Worm (Caenorhabditis elegans) whole organism, young adult: ENCODE data around the gene smc-5.

Experiments
- B0035.1 ChIP-seq: sonication (generic microtip); optimal IDR thresholded peaks from 2 replicates; lab custom pipeline; 2016; ENCODE audit warnings: missing genetic modification characterization, mild to moderate bottlenecking, missing compliant biosample characterization, missing genotype, missing genetic modification reagents
- D2030.7 ChIP-seq: fragments of 200-800 bp; sonication (Bioruptor generic); IDR thresholded peaks from 2 replicates; pipeline ENCODE4 v1.3.6; 2022; ENCODE audit warnings: missing genetic modification reagents, missing genetic modification characterization, missing compliant biosample characterization
- F10E7.11 ChIP-seq: sonication (generic microtip); optimal IDR thresholded peaks from 2 replicates; lab custom pipeline; 2017; ENCODE audit warnings: mild to moderate bottlenecking, missing genetic modification characterization, moderate library complexity, missing compliant biosample characterization
- F55B11.4 ChIP-seq: sonication (generic microtip); optimal IDR thresholded peaks from 2 replicates; lab custom pipeline; 2016; ENCODE audit warnings: missing compliant biosample characterization, missing genetic modification characterization, borderline replicate concordance; ENCODE audit not compliant: insufficient read depth
- F57A8.1 ChIP-seq: fragments of 200-800 bp; sonication (Bioruptor generic); optimal IDR thresholded peaks from 2 replicates; lab custom pipeline; 2018; ENCODE audit warnings: mild to moderate bottlenecking, missing genetic modification characterization, moderate library complexity, missing compliant biosample characterization
- T26A5.8 ChIP-seq: sonication (generic microtip); optimal IDR thresholded peaks from 2 replicates; lab custom pipeline; 2016; ENCODE audit warnings: missing genetic modification characterization, missing compliant biosample characterization
- Y67H2A.10 ChIP-seq: fragments of 200-800 bp; sonication (Bioruptor generic); conservative IDR thresholded peaks from 2 replicates; pipeline ENCODE4 v1.3.6; 2022; ENCODE audit warnings: missing genetic modification reagents, missing genetic modification characterization, missing compliant biosample characterization
- ZK185.1 ChIP-seq: sonication (generic microtip); optimal IDR thresholded peaks from 2 replicates; lab custom pipeline; 2016; ENCODE audit warnings: mild to moderate bottlenecking, missing genetic modification characterization, missing compliant biosample characterization; ENCODE audit not compliant: poor library complexity, severe bottlenecking
- attf-5 ChIP-seq: fragments of 200-800 bp; sonication (Bioruptor generic); optimal IDR thresholded peaks from 2 replicates; lab custom pipeline; 2018; ENCODE audit warnings: mild to moderate bottlenecking, missing genetic modification characterization, missing compliant biosample characterization
- bed-1 ChIP-seq: fragments of 200-800 bp; sonication (Bioruptor generic); IDR thresholded peaks from 2 replicates; pipeline ENCODE4 v1.3.6; 2022; ENCODE audit warnings: missing genetic modification reagents, missing genetic modification characterization, missing compliant biosample characterization
- cebp-1 ChIP-seq, 2 experiments: fragments of 200-800 bp in 1 of 2; sonication (Bioruptor generic) in 1 of 2; sonication (generic microtip) in 1 of 2; IDR thresholded peaks in 1 of 2; optimal IDR thresholded peaks in 1 of 2; 2 replicates each; pipeline versions ENCODE4 v1.3.6 to Lab custom; 2017 to 2022; ENCODE audit warnings: missing compliant biosample characterization in 2 of 2, missing genetic modification characterization in 2 of 2, mild to moderate bottlenecking in 1 of 2, missing genetic modification reagents in 1 of 2, moderate library complexity in 1 of 2
- ceh-27 ChIP-seq: fragments of 200-800 bp; sonication (Bioruptor generic); optimal IDR thresholded peaks from 2 replicates; lab custom pipeline; 2018; ENCODE audit warnings: mild to moderate bottlenecking, missing genetic modification characterization, moderate library complexity, missing compliant biosample characterization
- chd-7 ChIP-seq: sonication (generic microtip); optimal IDR thresholded peaks from 2 replicates; lab custom pipeline; 2016; ENCODE audit warnings: mild to moderate bottlenecking, missing genetic modification characterization, moderate library complexity, missing compliant biosample characterization
- die-1 ChIP-seq: sonication (generic microtip); optimal IDR thresholded peaks from 2 replicates; lab custom pipeline; 2016; ENCODE audit warnings: missing genotype, mild to moderate bottlenecking, missing genetic modification characterization, missing compliant biosample characterization
- dox-1 ChIP-seq: fragments of 200-800 bp; sonication (Bioruptor generic); IDR thresholded peaks from 2 replicates; pipeline ENCODE4 v1.3.6; 2022; ENCODE audit warnings: missing genetic modification reagents, missing genetic modification characterization, missing compliant biosample characterization
- efl-1 ChIP-seq: fragments of 150-350 bp; optimal IDR thresholded peaks from 2 replicates; lab custom pipeline; 2014; ENCODE audit warnings: missing biosample characterization, missing genetic modification reagents, missing genetic modification characterization
- ekl-4 ChIP-seq: fragments of 200-800 bp; sonication (Bioruptor generic); IDR thresholded peaks from 2 replicates; pipeline ENCODE4 v1.3.6; 2022; ENCODE audit warnings: missing genetic modification reagents, missing genetic modification characterization, missing compliant biosample characterization
- him-1 ChIP-seq: sonication (generic microtip); optimal IDR thresholded peaks from 2 replicates; lab custom pipeline; 2016; ENCODE audit warnings: missing genotype, missing genetic modification reagents, missing genetic modification characterization, missing compliant biosample characterization
- hlh-26 ChIP-seq: fragments of 200-800 bp; sonication (Bioruptor generic); conservative IDR thresholded peaks from 2 replicates; pipeline ENCODE4 v1.3.6; 2022; ENCODE audit warnings: missing genetic modification reagents, missing genetic modification characterization, missing compliant biosample characterization
- hmg-1.2 ChIP-seq: fragments of 200-800 bp; sonication (Bioruptor generic); IDR thresholded peaks from 2 replicates; pipeline ENCODE4 v1.3.6; 2022; ENCODE audit warnings: missing genetic modification reagents, missing genetic modification characterization, missing compliant biosample characterization
- hmg-20 ChIP-seq: fragments of 200-800 bp; sonication (Bioruptor generic); IDR thresholded peaks from 2 replicates; pipeline ENCODE4 v1.3.6; 2022; ENCODE audit warnings: missing genetic modification reagents, missing genetic modification characterization, missing compliant biosample characterization
- lag-1 ChIP-seq: fragments of 200-800 bp; sonication (Bioruptor generic); IDR thresholded peaks from 2 replicates; pipeline ENCODE4 v1.3.6; 2022; ENCODE audit warnings: missing genetic modification reagents, missing genetic modification characterization, missing compliant biosample characterization
- lin-26 ChIP-seq: fragments of 200-800 bp; sonication (Bioruptor generic); IDR thresholded peaks from 2 replicates; pipeline ENCODE4 v1.3.6; 2022; ENCODE audit warnings: missing genetic modification reagents, missing genetic modification characterization, missing compliant biosample characterization
- lin-40 ChIP-seq: sonication (generic microtip); optimal IDR thresholded peaks from 2 replicates; lab custom pipeline; 2016; ENCODE audit warnings: missing genetic modification characterization, mild to moderate bottlenecking, missing compliant biosample characterization, missing genotype, missing genetic modification reagents
- lin-54 ChIP-seq: fragments of 200-800 bp; sonication (Bioruptor generic); optimal IDR thresholded peaks from 2 replicates; lab custom pipeline; 2018; ENCODE audit warnings: mild to moderate bottlenecking, missing genetic modification characterization, missing compliant biosample characterization
- lsl-1 ChIP-seq: fragments of 200-800 bp; sonication (Bioruptor generic); optimal IDR thresholded peaks from 2 replicates; lab custom pipeline; 2018; ENCODE audit warnings: mild to moderate bottlenecking, missing genetic modification characterization, moderate library complexity, missing compliant biosample characterization
- madf-10 ChIP-seq: sonication (generic microtip); optimal IDR thresholded peaks from 2 replicates; lab custom pipeline; 2016; ENCODE audit warnings: mild to moderate bottlenecking, missing genetic modification characterization, missing compliant biosample characterization
- mcd-1 ChIP-seq: fragments of 200-800 bp; sonication (Bioruptor generic); IDR thresholded peaks from 2 replicates; pipeline ENCODE4 v1.3.6; 2022; ENCODE audit warnings: missing genetic modification reagents, missing genetic modification characterization, missing compliant biosample characterization
- mes-4 ChIP-seq: sonication (generic microtip); optimal IDR thresholded peaks from 2 replicates; lab custom pipeline; 2016; ENCODE audit warnings: missing genotype, missing genetic modification characterization, missing compliant biosample characterization
- nfya-2 ChIP-seq: fragments of 200-800 bp; sonication (Bioruptor generic); IDR thresholded peaks from 2 replicates; pipeline ENCODE4 v1.3.6; 2022; ENCODE audit warnings: missing genetic modification reagents, missing genetic modification characterization, missing compliant biosample characterization
- nfyb-1 ChIP-seq: fragments of 200-800 bp; sonication (Bioruptor generic); IDR thresholded peaks from 2 replicates; pipeline ENCODE4 v1.3.6; 2022; ENCODE audit warnings: missing genetic modification reagents, missing genetic modification characterization, missing compliant biosample characterization
- nhr-179 ChIP-seq: sonication (generic microtip); optimal IDR thresholded peaks from 2 replicates; lab custom pipeline; 2016; ENCODE audit warnings: mild to moderate bottlenecking, missing genetic modification characterization, missing compliant biosample characterization
- nhr-27 ChIP-seq: fragments of 200-800 bp; sonication (Bioruptor generic); optimal IDR thresholded peaks from 2 replicates; lab custom pipeline; 2018; ENCODE audit warnings: mild to moderate bottlenecking, missing genetic modification characterization, moderate library complexity, missing compliant biosample characterization
- nhr-80 ChIP-seq: sonication (generic microtip); optimal IDR thresholded peaks from 2 replicates; lab custom pipeline; 2016; ENCODE audit warnings: missing genetic modification characterization, missing compliant biosample characterization
- pbrm-1 ChIP-seq: fragments of 200-800 bp; sonication (Bioruptor generic); IDR thresholded peaks from 2 replicates; pipeline ENCODE4 v1.3.6; 2022; ENCODE audit warnings: missing genetic modification reagents, missing genetic modification characterization, missing compliant biosample characterization
- rec-8 ChIP-seq, 2 experiments: sonication (generic microtip); optimal IDR thresholded peaks; 2 replicates each; lab custom pipeline; 2016; ENCODE audit warnings: mild to moderate bottlenecking in 2 of 2, missing genetic modification characterization in 2 of 2, missing genetic modification reagents in 2 of 2, missing genotype in 2 of 2, missing biosample characterization in 1 of 2, missing compliant biosample characterization in 1 of 2, moderate library complexity in 1 of 2
- sdz-38 ChIP-seq: sonication (generic microtip); optimal IDR thresholded peaks from 2 replicates; lab custom pipeline; 2016; ENCODE audit warnings: missing genotype, missing genetic modification characterization, missing compliant biosample characterization
- sea-2 ChIP-seq: fragments of 200-800 bp; sonication (Bioruptor generic); IDR thresholded peaks from 2 replicates; pipeline ENCODE4 v1.3.6; 2022; ENCODE audit warnings: missing genetic modification characterization, missing compliant biosample characterization
- snpc-1.3 ChIP-seq: sonication (generic microtip); optimal IDR thresholded peaks from 2 replicates; lab custom pipeline; 2017; ENCODE audit warnings: missing genetic modification characterization, mild to moderate bottlenecking, missing compliant biosample characterization, antibody characterized with exemption, moderate library complexity, missing genotype, missing genetic modification reagents; ENCODE audit not compliant: insufficient read depth
- snpc-4 ChIP-seq, 5 experiments: fragments of 150-350 bp in 1 of 5; sonication (generic microtip) in 4 of 5; optimal IDR thresholded peaks; 2 replicates each; lab custom pipeline; 2014 to 2018; ENCODE audit warnings: missing genetic modification characterization in 5 of 5, missing biosample characterization in 3 of 5, antibody characterized with exemption in 2 of 5, mild to moderate bottlenecking in 2 of 5, missing compliant biosample characterization in 2 of 5, missing genotype in 2 of 5, moderate library complexity in 2 of 5, missing genetic modification reagents in 1 of 5
- tbp1 ChIP-seq: fragments of 200-800 bp; sonication (Bioruptor generic); optimal IDR thresholded peaks from 2 replicates; lab custom pipeline; 2018; ENCODE audit warnings: mild to moderate bottlenecking, missing genetic modification characterization, missing compliant biosample characterization
- tbx-9 ChIP-seq: sonication (generic microtip); optimal IDR thresholded peaks from 2 replicates; lab custom pipeline; 2016; ENCODE audit warnings: borderline replicate concordance, missing genetic modification characterization, inconsistent platforms, missing compliant biosample characterization
- tlf-1 ChIP-seq: fragments of 200-800 bp; sonication (Bioruptor generic); optimal IDR thresholded peaks from 2 replicates; lab custom pipeline; 2018; ENCODE audit warnings: mild to moderate bottlenecking, missing genetic modification characterization, missing compliant biosample characterization
- xnd-1 ChIP-seq: sonication (generic microtip); optimal IDR thresholded peaks from 2 replicates; lab custom pipeline; 2016; ENCODE audit warnings: missing genotype, missing genetic modification reagents, missing genetic modification characterization, missing compliant biosample characterization
- zfh-2 ChIP-seq: fragments of 200-800 bp; sonication (Bioruptor generic); conservative IDR thresholded peaks from 2 replicates; pipeline ENCODE4 v1.3.6; 2022; ENCODE audit warnings: missing genetic modification reagents, missing genetic modification characterization, missing compliant biosample characterization

The smc-5 gene

ce11 chrII:5081124-5081913 is 19.4 kb downstream of the smc-5 start, which contains the start of gene dsh-2:
Gene dsh-2, minus strand, starts transcription at chrII:5081174.
- TF ChIP-seq tbx-9 (tag; lab: Kevin White, UChicago) (no peak), nfyb-1 (GFP tag; lab: Robert Waterston, UW) (no peak), cebp-1 (GFP tag; IDR thresholded peaks at IDR 0.05; lab: Robert Waterston, UW) (peak; percentile 56; the same call in 1 of the 2 replicates), cebp-1 (tag; optimal IDR thresholded peaks at IDR 0.05; lab: Kevin White, UChicago) (peak; percentile 90), efl-1 (GFP tag; lab: Kevin White, UChicago) (peak; percentile 18), die-1 (tag; lab: Kevin White, UChicago) (no peak), him-1 (peak; percentile 3), attf-5 (peak; percentile 11), snpc-1.3 (tag; lab: Kevin White, UChicago) (no peak), ekl-4 (GFP tag; lab: Robert Waterston, UW) (no peak; the same call in 1 of the 2 replicates), T26A5.8 (no peak), nhr-27 (tag; lab: Kevin White, UChicago) (no peak), ceh-27 (GFP tag; lab: Kevin White, UChicago) (peak; percentile 30), lin-54 (GFP tag; lab: Kevin White, UChicago) (peak; percentile 40), madf-10 (tag; lab: Kevin White, UChicago) (no peak), nhr-179 (tag; lab: Kevin White, UChicago) (no peak), sea-2 (GFP tag; lab: Robert Waterston, UW) (no peak), bed-1 (GFP tag; lab: Robert Waterston, UW) (no peak), hmg-1.2 (GFP tag; lab: Robert Waterston, UW) (peak; percentile 81), lsl-1 (GFP tag; lab: Kevin White, UChicago) (peak; percentile 45), lin-40 (peak; percentile 33), chd-7 (no peak), lag-1 (no peak), nfya-2 (GFP tag; lab: Robert Waterston, UW) (no peak), zfh-2 (GFP tag; lab: Robert Waterston, UW) (no peak), F55B11.4 (no peak), xnd-1 (tag; lab: Kevin White, UChicago) (no peak), nhr-80 (tag; lab: Kevin White, UChicago) (peak; percentile 49), dox-1 (GFP tag; lab: Robert Waterston, UW) (peak; percentile 54; the same call in 1 of the 2 replicates), F57A8.1 (GFP tag; lab: Kevin White, UChicago) (no peak), sdz-38 (tag; lab: Kevin White, UChicago) (no peak), tlf-1 (GFP tag; lab: Kevin White, UChicago) (no peak), D2030.7 (GFP tag; lab: Robert Waterston, UW) (peak; percentile 44), B0035.1 (tag; lab: Kevin White, UChicago) (no peak), F10E7.11 (tag; lab: Kevin White, UChicago) (no peak), ZK185.1 (peak; percentile 4), Y67H2A.10 (no peak), mes-4 (tag; lab: Kevin White, UChicago) (no peak), hmg-20 (no peak), pbrm-1 (GFP tag; lab: Robert Waterston, UW) (no peak), snpc-4 (GFP tag; optimal IDR thresholded peaks at IDR 0.05; lab: Kevin White, UChicago) (no peak), snpc-4 (tag; optimal IDR thresholded peaks at IDR 0.05; lab: Kevin White, UChicago) (peak in 2 of 4 experiments; percentile 13 to 53), tbp1 (GFP tag; lab: Kevin White, UChicago) (peak; percentile 44), mcd-1 (peak; percentile 50), lin-26 (no peak), hlh-26 (GFP tag; lab: Robert Waterston, UW) (no peak), rec-8 (tag; optimal IDR thresholded peaks at IDR 0.05; lab: Kevin White, UChicago) (no peak)
